Worm (Caenorhabditis elegans) whole organism, L1 larva: Measurements from ENCODE around the gene F56D2.5.

ENCODE experiments used
- C04F5.9 ChIP-seq: sonication (generic microtip); optimal IDR thresholded peaks from 2 replicates; lab custom pipeline; 2016; ENCODE audit warnings: missing genetic modification characterization, missing compliant biosample characterization
- C34B4.2 ChIP-seq: sonication (generic microtip); optimal IDR thresholded peaks from 2 replicates; lab custom pipeline; 2017; ENCODE audit warnings: mild to moderate bottlenecking, missing genetic modification characterization, missing compliant biosample characterization
- F16B12.6 ChIP-seq: fragments of 150-350 bp; optimal IDR thresholded peaks from 2 replicates; lab custom pipeline; 2014; ENCODE audit warnings: missing biosample characterization, missing genetic modification characterization
- aly-2 ChIP-seq: fragments of 150-350 bp; optimal IDR thresholded peaks from 2 replicates; lab custom pipeline; 2014; ENCODE audit warnings: missing biosample characterization, missing genetic modification characterization
- dpl-1 ChIP-seq, 3 experiments: fragments of 150-350 bp in 2 of 3; sonication (generic microtip) in 1 of 3; optimal IDR thresholded peaks; 2 replicates each; lab custom pipeline; 2014 to 2017; ENCODE audit warnings: missing biosample characterization in 3 of 3, missing genetic modification characterization in 3 of 3, missing genetic modification reagents in 3 of 3
- efl-1 ChIP-seq, 4 experiments: fragments of 150-350 bp; optimal IDR thresholded peaks in 3 of 4; peaks in 1 of 4; 1 replicate in 1 of 4; 2 replicates in 3 of 4; lab custom pipeline; 2014; ENCODE audit warnings: missing biosample characterization in 2 of 4, missing genetic modification characterization in 2 of 4, missing genetic modification reagents in 2 of 4
- efl-3 ChIP-seq: fragments of 200-800 bp; sonication (Bioruptor generic); optimal IDR thresholded peaks from 2 replicates; lab custom pipeline; 2018; ENCODE audit warnings: mild to moderate bottlenecking, missing genetic modification characterization, missing compliant biosample characterization
- egl-13 ChIP-seq: sonication (generic microtip); optimal IDR thresholded peaks from 2 replicates; lab custom pipeline; 2016; ENCODE audit warnings: missing genotype, missing genetic modification reagents, missing genetic modification characterization, missing compliant biosample characterization
- egl-27 ChIP-seq, 2 experiments: fragments of 150-350 bp in 1 of 2; sonication (generic microtip); optimal IDR thresholded peaks; 3 replicates each; lab custom pipeline; 2017 to 2018; ENCODE audit warnings: missing biosample characterization in 2 of 2, missing genetic modification characterization in 2 of 2, missing genetic modification reagents in 2 of 2
- elt-2 ChIP-seq: sonication (generic microtip); optimal IDR thresholded peaks from 2 replicates; lab custom pipeline; 2016; ENCODE audit warnings: missing genetic modification characterization, mild to moderate bottlenecking, inconsistent platforms, missing compliant biosample characterization, missing genetic modification reagents
- elt-3 ChIP-seq, 6 experiments: fragments of 150-350 bp in 1 of 6; sonication (generic microtip); optimal IDR thresholded peaks; 2 replicates each; lab custom pipeline; 2017 to 2018; ENCODE audit warnings: missing biosample characterization in 6 of 6, missing genetic modification characterization in 6 of 6, inconsistent platforms in 1 of 6
- ets-5 ChIP-seq: fragments of 200-800 bp; sonication (Bioruptor generic); IDR thresholded peaks from 2 replicates; pipeline ENCODE4 v1.3.6; 2022; ENCODE audit warnings: missing genetic modification characterization, missing compliant biosample characterization
- fkh-10 ChIP-seq: sonication (generic microtip); optimal IDR thresholded peaks from 2 replicates; lab custom pipeline; 2017; ENCODE audit warnings: missing biosample characterization, missing genetic modification reagents, missing genetic modification characterization
- fkh-4 ChIP-seq: sonication (generic microtip); optimal IDR thresholded peaks from 2 replicates; lab custom pipeline; 2016; ENCODE audit warnings: missing compliant biosample characterization, missing genetic modification characterization, borderline replicate concordance
- fkh-8 ChIP-seq: sonication (generic microtip); optimal IDR thresholded peaks from 2 replicates; lab custom pipeline; 2016; ENCODE audit warnings: mild to moderate bottlenecking, missing genetic modification characterization, missing compliant biosample characterization
- hlh-17 ChIP-seq: fragments of 200-800 bp; sonication (Bioruptor generic); optimal IDR thresholded peaks from 2 replicates; lab custom pipeline; 2018; ENCODE audit warnings: missing genetic modification characterization, mild to moderate bottlenecking, missing compliant biosample characterization, moderate library complexity, borderline replicate concordance
- lin-14 ChIP-seq: fragments of 200-800 bp; sonication (Bioruptor generic); optimal IDR thresholded peaks from 2 replicates; lab custom pipeline; 2018; ENCODE audit warnings: mild to moderate bottlenecking, missing genetic modification characterization, moderate library complexity, missing compliant biosample characterization
- lin-15B ChIP-seq: fragments of 150-350 bp; sonication (generic microtip); optimal IDR thresholded peaks from 3 replicates; lab custom pipeline; 2014; ENCODE audit warnings: missing biosample characterization, missing genetic modification characterization
- lin-35 ChIP-seq, 2 experiments: fragments of 150-350 bp; optimal IDR thresholded peaks; 2 replicates each; lab custom pipeline; 2014; ENCODE audit warnings: missing biosample characterization in 2 of 2, missing genetic modification characterization in 2 of 2, missing genetic modification reagents in 2 of 2
- lsy-2 ChIP-seq, 2 experiments: fragments of 150-350 bp; optimal IDR thresholded peaks; 2 replicates each; lab custom pipeline; 2014; ENCODE audit warnings: missing biosample characterization in 2 of 2, missing genetic modification characterization in 2 of 2
- mab-9 ChIP-seq: fragments of 200-800 bp; sonication (Bioruptor generic); IDR thresholded peaks from 2 replicates; pipeline ENCODE4 v1.3.6; 2022; ENCODE audit warnings: missing genetic modification reagents, missing genetic modification characterization, missing compliant biosample characterization
- nhr-12 ChIP-seq: sonication (generic microtip); optimal IDR thresholded peaks from 2 replicates; lab custom pipeline; 2017; ENCODE audit warnings: missing biosample characterization, missing genetic modification characterization
- nhr-19 ChIP-seq: fragments of 200-800 bp; sonication (Bioruptor generic); conservative IDR thresholded peaks from 2 replicates; pipeline ENCODE4 v1.3.6; 2022; ENCODE audit warnings: missing genetic modification characterization, missing compliant biosample characterization
- nhr-237 ChIP-seq: fragments of 150-350 bp; optimal IDR thresholded peaks from 2 replicates; lab custom pipeline; 2014; ENCODE audit warnings: missing biosample characterization, missing genetic modification characterization
- nhr-28 ChIP-seq: fragments of 150-350 bp; optimal IDR thresholded peaks from 2 replicates; lab custom pipeline; 2014; ENCODE audit warnings: missing biosample characterization, missing genetic modification characterization
- nhr-77 ChIP-seq: fragments of 150-350 bp; optimal IDR thresholded peaks from 2 replicates; lab custom pipeline; 2014; ENCODE audit warnings: missing biosample characterization, missing genetic modification characterization
- nhr-85 ChIP-seq: sonication (generic microtip); peaks from one replicate; lab custom pipeline; 2016; ENCODE audit warnings: missing genetic modification characterization, inconsistent platforms, missing compliant biosample characterization
- pax-3 ChIP-seq: fragments of 200-800 bp; sonication (Bioruptor generic); optimal IDR thresholded peaks from 2 replicates; lab custom pipeline; 2018; ENCODE audit warnings: mild to moderate bottlenecking, missing genetic modification characterization, moderate library complexity, missing compliant biosample characterization
- snpc-4 ChIP-seq: fragments of 150-350 bp; optimal IDR thresholded peaks from 2 replicates; lab custom pipeline; 2014; ENCODE audit warnings: missing biosample characterization, missing genetic modification characterization
- sox-4 ChIP-seq: sonication (generic microtip); optimal IDR thresholded peaks from 2 replicates; lab custom pipeline; 2016; ENCODE audit warnings: missing genetic modification characterization, missing compliant biosample characterization
- tbx-2 ChIP-seq: sonication (generic microtip); optimal IDR thresholded peaks from 2 replicates; lab custom pipeline; 2016; ENCODE audit warnings: missing genetic modification characterization, missing compliant biosample characterization
- unc-130 ChIP-seq: fragments of 150-350 bp; optimal IDR thresholded peaks from 2 replicates; lab custom pipeline; 2017; ENCODE audit warnings: missing biosample characterization, missing genetic modification characterization, inconsistent platforms
- unc-30 ChIP-seq: sonication (generic microtip); optimal IDR thresholded peaks from 2 replicates; lab custom pipeline; 2017; ENCODE audit warnings: missing biosample characterization, missing genetic modification characterization
- unc-98 ChIP-seq: fragments of 200-800 bp; sonication (Bioruptor generic); IDR thresholded peaks from 2 replicates; pipeline ENCODE4 v1.3.6; 2022; ENCODE audit warnings: missing genetic modification characterization, missing compliant biosample characterization
- xbp-1 ChIP-seq: sonication (generic microtip); optimal IDR thresholded peaks from 2 replicates; lab custom pipeline; 2016; ENCODE audit warnings: missing genetic modification characterization, missing compliant biosample characterization
- zag-1 ChIP-seq: fragments of 150-350 bp; optimal IDR thresholded peaks from 2 replicates; lab custom pipeline; 2014; ENCODE audit warnings: missing biosample characterization, missing genetic modification characterization
- zip-4 ChIP-seq: fragments of 200-800 bp; sonication (Bioruptor generic); optimal IDR thresholded peaks from 2 replicates; lab custom pipeline; 2018; ENCODE audit warnings: mild to moderate bottlenecking, missing genetic modification characterization, moderate library complexity, missing compliant biosample characterization

Gene F56D2.5

DNA sequence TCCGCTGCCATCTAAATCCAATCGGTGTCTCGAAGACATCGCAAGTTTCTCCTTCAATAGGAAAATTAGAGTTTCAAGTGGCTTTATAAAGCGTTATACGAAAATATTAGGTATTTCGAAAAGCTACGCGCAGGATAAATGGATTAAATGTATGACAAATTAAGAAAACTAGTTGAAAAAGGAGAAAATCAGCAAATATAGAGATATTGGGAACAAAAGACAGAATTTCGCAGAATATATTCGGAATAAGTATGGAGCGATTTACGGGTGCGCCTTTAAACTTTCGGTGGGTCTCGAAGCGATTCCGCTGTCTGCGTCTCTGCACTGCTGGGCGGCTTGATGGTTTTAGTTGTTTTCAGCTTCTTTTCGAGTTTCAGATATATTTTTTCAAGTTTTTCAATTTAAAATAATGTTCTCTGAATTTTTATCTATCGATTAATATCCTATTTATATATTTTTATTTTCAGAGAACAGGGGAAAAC, 10.5 kb upstream of the F56D2.5 start, which contains the start of the genes ddx-15 and ucr-1 (continued):
- TF ChIP-seq unc-130 (tag; lab: Kevin White, UChicago) (peak; percentile 78), lin-35 (GFP tag; optimal IDR thresholded peaks at IDR 0.05; lab: Kevin White, UChicago) (peak; percentile 82 to 85), efl-1 (optimal IDR thresholded peaks at IDR 0.05; lab: Kevin White, UChicago) (peak; percentile 81 to 83), efl-1 (GFP tag; optimal IDR thresholded peaks at IDR 0.05 in 1 of 2; lab: Kevin White, UChicago) (peak; percentile 76 to 97), egl-27 (tag; optimal IDR thresholded peaks at IDR 0.05; lab: Kevin White, UChicago) (no peak), zag-1 (tag; lab: Kevin White, UChicago) (no peak), F16B12.6 (tag; lab: Kevin White, UChicago) (peak; percentile 14), unc-98 (no peak), unc-30 (tag; lab: Kevin White, UChicago) (no peak), elt-3 (tag; optimal IDR thresholded peaks at IDR 0.05; lab: Kevin White, UChicago) (no peak), efl-3 (GFP tag; lab: Kevin White, UChicago) (no peak), aly-2 (tag; lab: Kevin White, UChicago) (no peak), tbx-2 (tag; lab: Kevin White, UChicago) (peak; percentile 55), xbp-1 (peak; percentile 73), fkh-10 (no peak), fkh-4 (no peak), C34B4.2 (tag; lab: Kevin White, UChicago) (no peak), nhr-85 (tag; lab: Kevin White, UChicago) (peak; percentile 73), zip-4 (GFP tag; lab: Kevin White, UChicago) (no peak), egl-13 (tag; lab: Kevin White, UChicago) (peak; percentile 8), C04F5.9 (tag; lab: Kevin White, UChicago) (peak; percentile 0), hlh-17 (GFP tag; lab: Kevin White, UChicago) (no peak), nhr-77 (tag; lab: Kevin White, UChicago) (peak; percentile 51), lsy-2 (tag; optimal IDR thresholded peaks at IDR 0.05; lab: Kevin White, UChicago) (peak; percentile 85), lin-14 (GFP tag; lab: Kevin White, UChicago) (peak; percentile 75), elt-2 (tag; lab: Kevin White, UChicago) (peak; percentile 2), nhr-19 (GFP tag; lab: Robert Waterston, UW) (peak; percentile 65), nhr-12 (no peak), snpc-4 (tag; lab: Kevin White, UChicago) (peak; percentile 32)

ce11 chrIII:5588746-5589145, 7.5 kb upstream of the F56D2.5 start:
- no peak for TF ChIP-seq fkh-8 (tag; lab: Kevin White, UChicago)
- TF ChIP-seq sox-4 = no peak
- TF ChIP-seq ets-5 (GFP tag; lab: Robert Waterston, UW) = no peak
- TF ChIP-seq mab-9 (GFP tag; lab: Robert Waterston, UW) = no peak
- TF ChIP-seq pax-3 (tag; lab: Kevin White, UChicago) = no peak
- TF ChIP-seq aly-2 (tag; lab: Kevin White, UChicago) = peak; percentile 27
- TF ChIP-seq nhr-28 (tag; lab: Kevin White, UChicago) = no peak
- TF ChIP-seq, all 84 proteins: peak for 1

- TF ChIP-seq lin-35 (GFP tag; optimal IDR thresholded peaks at IDR 0.05; lab: Kevin White, UChicago) = peak; percentile 71 to 91
- peak; percentile 31 for TF ChIP-seq lin-15B
- peak; percentile 18 to 82 for TF ChIP-seq efl-1 (optimal IDR thresholded peaks at IDR 0.05; lab: Kevin White, UChicago)
- peak; percentile 86 to 98 for TF ChIP-seq efl-1 (GFP tag; optimal IDR thresholded peaks at IDR 0.05 in 1 of 2; lab: Kevin White, UChicago)
- TF ChIP-seq lsy-2 (tag; optimal IDR thresholded peaks at IDR 0.05; lab: Kevin White, UChicago) = peak in 1 of 2 experiments; percentile 64
- peak; percentile 64 to 87 (median 77) for TF ChIP-seq dpl-1 (GFP tag; optimal IDR thresholded peaks at IDR 0.05; lab: Kevin White, UChicago)
- no peak for TF ChIP-seq nhr-237
These were observed 5.7 kb upstream of the F56D2.5 start, which contains the start of gene F56D2.2 for ce11 chrIII:5586925-5587324. TSS of gene F56D2.2 (plus strand) at chrIII:5587263.
